Worm (Caenorhabditis elegans): ENCODE data around the gene F54D10.5.

DNA sequence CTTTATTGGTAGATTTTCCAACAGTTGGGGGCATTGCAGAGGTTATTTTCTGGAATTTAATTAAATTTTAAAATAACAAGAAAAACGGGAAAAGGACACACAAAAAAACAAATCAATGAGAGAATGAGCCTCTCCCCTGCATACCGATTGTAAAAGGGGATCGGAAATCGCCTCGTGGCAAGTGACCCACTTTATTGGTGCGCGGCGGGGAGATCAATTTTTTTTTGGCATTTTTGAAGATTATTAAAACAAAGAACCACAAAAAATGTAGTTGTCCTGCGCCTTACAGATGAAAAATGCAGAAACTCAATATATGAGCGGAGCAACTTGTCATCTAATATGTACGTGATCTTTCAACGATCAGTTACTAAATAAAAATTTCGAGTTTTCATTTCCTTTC, 13.3 kb upstream of the F54D10.5 start, which contains the start of gene F54D10.7:
- no peak for TF ChIP-seq sup-37 (GFP tag; optimal IDR thresholded peaks at IDR 0.05)
- no peak for TF ChIP-seq ceh-63 (GFP tag; optimal IDR thresholded peaks at IDR 0.05)
- TF ChIP-seq ceh-8 (GFP tag; optimal IDR thresholded peaks at IDR 0.05), result no peak
- TF ChIP-seq snpc-4 (tag; optimal IDR thresholded peaks at IDR 0.05), result no peak
- no peak for TF ChIP-seq unc-62 (GFP tag; optimal IDR thresholded peaks at IDR 0.05)
- TF ChIP-seq fkh-8 (tag; optimal IDR thresholded peaks at IDR 0.05), result no peak
- no peak for TF ChIP-seq nhr-12 (tag; optimal IDR thresholded peaks at IDR 0.05)
